Worm (Caenorhabditis elegans) whole organism, young adult: Measurements from ENCODE around the gene T05H10.8.

Experiments used
- D2030.7 ChIP-seq: fragments of 200-800 bp; sonication (Bioruptor generic); IDR thresholded peaks from 2 replicates; pipeline ENCODE4 v1.3.6; 2022; ENCODE audit warnings: missing genetic modification reagents, missing genetic modification characterization, missing compliant biosample characterization
- Y79H2A.3 ChIP-seq: fragments of 200-800 bp; sonication (Bioruptor generic); conservative IDR thresholded peaks from 2 replicates; pipeline ENCODE4 v1.3.6; 2022; ENCODE audit warnings: missing genetic modification reagents, missing genetic modification characterization, missing compliant biosample characterization
- ama-1 ChIP-seq, 3 experiments: fragments of 150-350 bp in 1 of 3; sonication (generic microtip) in 2 of 3; optimal IDR thresholded peaks; 2 replicates each; lab custom pipeline; 2014 to 2018; ENCODE audit warnings: missing biosample characterization in 2 of 3, missing genetic modification characterization in 2 of 3, missing genetic modification reagents in 2 of 3
- atf-7 ChIP-seq: sonication (generic microtip); optimal IDR thresholded peaks from 2 replicates; lab custom pipeline; 2017; ENCODE audit warnings: mild to moderate bottlenecking, missing genetic modification characterization, missing compliant biosample characterization
- dox-1 ChIP-seq: fragments of 200-800 bp; sonication (Bioruptor generic); IDR thresholded peaks from 2 replicates; pipeline ENCODE4 v1.3.6; 2022; ENCODE audit warnings: missing genetic modification reagents, missing genetic modification characterization, missing compliant biosample characterization
- dpl-1 ChIP-seq: fragments of 150-350 bp; optimal IDR thresholded peaks from 2 replicates; lab custom pipeline; 2014; ENCODE audit warnings: missing biosample characterization, missing genetic modification reagents, missing genetic modification characterization
- lsy-27 ChIP-seq: sonication (generic microtip); optimal IDR thresholded peaks from 2 replicates; lab custom pipeline; 2017; ENCODE audit warnings: missing genetic modification characterization, mild to moderate bottlenecking, missing compliant biosample characterization, antibody characterized with exemption, missing genotype, borderline replicate concordance; ENCODE audit not compliant: insufficient read depth
- nfya-1 ChIP-seq: sonication (generic microtip); optimal IDR thresholded peaks from 2 replicates; lab custom pipeline; 2017; ENCODE audit warnings: antibody characterized with exemption, missing compliant biosample characterization, missing genetic modification characterization, borderline replicate concordance; ENCODE audit not compliant: insufficient read depth

- no peak for TF ChIP-seq D2030.7 (GFP tag; lab: Robert Waterston, UW)
- TF ChIP-seq dpl-1 (GFP tag; lab: Kevin White, UChicago) = no peak
- TF ChIP-seq nfya-1 = no peak
- TF ChIP-seq ama-1 (optimal IDR thresholded peaks at IDR 0.05; lab: Kevin White, UChicago) = no peak
- TF ChIP-seq ama-1 (GFP tag; optimal IDR thresholded peaks at IDR 0.05; lab: Kevin White, UChicago) = no peak
- TF ChIP-seq lsy-27 = no peak
- no peak for TF ChIP-seq Y79H2A.3 (GFP tag; lab: Robert Waterston, UW)
- no peak for TF ChIP-seq dox-1 (GFP tag; lab: Robert Waterston, UW)
- no peak for TF ChIP-seq atf-7 (tag; lab: Kevin White, UChicago)
Measured at ce11 chrII:8051330-8051729, 7.5 kb upstream of the T05H10.8 start.
